Worm (Caenorhabditis elegans) whole organism, early embryonic: ENCODE data around the gene col-152.

ENCODE experiments used
- B0310.2 ChIP-seq: sonication (generic microtip); optimal IDR thresholded peaks from 2 replicates; lab custom pipeline; 2016; ENCODE audit warnings: mild to moderate bottlenecking, missing genetic modification characterization, missing compliant biosample characterization
- F13C5.2 ChIP-seq: sonication (generic microtip); optimal IDR thresholded peaks from 2 replicates; lab custom pipeline; 2017; ENCODE audit warnings: mild to moderate bottlenecking, missing genetic modification characterization, inconsistent platforms, missing compliant biosample characterization
- aly-1 ChIP-seq: sonication (generic microtip); optimal IDR thresholded peaks from 2 replicates; lab custom pipeline; 2016; ENCODE audit warnings: missing genetic modification characterization, missing compliant biosample characterization
- ama-1 ChIP-seq: fragments of 150-350 bp; optimal IDR thresholded peaks from 2 replicates; lab custom pipeline; 2014
- ceh-13 ChIP-seq: fragments of 200-800 bp; sonication (Bioruptor generic); optimal IDR thresholded peaks from 2 replicates; lab custom pipeline; 2018; ENCODE audit warnings: mild to moderate bottlenecking, missing genetic modification characterization, missing compliant biosample characterization
- ceh-36 ChIP-seq: sonication (generic microtip); optimal IDR thresholded peaks from 2 replicates; lab custom pipeline; 2016; ENCODE audit warnings: missing genetic modification characterization, inconsistent platforms, missing compliant biosample characterization
- ets-7 ChIP-seq: sonication (generic microtip); optimal IDR thresholded peaks from 2 replicates; lab custom pipeline; 2016; ENCODE audit warnings: missing genotype, missing genetic modification characterization, missing compliant biosample characterization
- flt-1 ChIP-seq: fragments of 200-800 bp; sonication (Bioruptor generic); IDR thresholded peaks from 2 replicates; pipeline ENCODE4 v1.3.6; 2022; ENCODE audit warnings: missing genetic modification characterization, missing compliant biosample characterization
- hmbx-1 ChIP-seq: sonication (generic microtip); optimal IDR thresholded peaks from 2 replicates; lab custom pipeline; 2016; ENCODE audit warnings: mild to moderate bottlenecking, missing genetic modification characterization, missing compliant biosample characterization
- hmg-4 ChIP-seq: fragments of 200-800 bp; sonication (Bioruptor generic); optimal IDR thresholded peaks from 2 replicates; lab custom pipeline; 2018; ENCODE audit warnings: mild to moderate bottlenecking, missing genetic modification characterization, missing compliant biosample characterization
- hnd-1 ChIP-seq: sonication (generic microtip); optimal IDR thresholded peaks from 2 replicates; lab custom pipeline; 2016; ENCODE audit warnings: missing genetic modification characterization, missing compliant biosample characterization
- pes-1 ChIP-seq: fragments of 200-800 bp; sonication (Bioruptor generic); IDR thresholded peaks from 2 replicates; pipeline ENCODE4 v1.3.6; 2022; ENCODE audit warnings: missing genetic modification reagents, missing genetic modification characterization, missing compliant biosample characterization
- scrt-1 ChIP-seq: fragments of 200-800 bp; sonication (Bioruptor generic); IDR thresholded peaks from 2 replicates; pipeline ENCODE4 v1.3.6; 2022; ENCODE audit warnings: missing genetic modification characterization, missing compliant biosample characterization
- sea-1 ChIP-seq: fragments of 200-800 bp; sonication (Bioruptor generic); conservative IDR thresholded peaks from 2 replicates; pipeline ENCODE4 v1.3.6; 2022; ENCODE audit warnings: missing genetic modification characterization, missing compliant biosample characterization
- tbx-11 ChIP-seq: fragments of 200-800 bp; sonication (Bioruptor generic); IDR thresholded peaks from 2 replicates; pipeline ENCODE4 v1.3.6; 2022; ENCODE audit warnings: missing genetic modification characterization, missing compliant biosample characterization
- tbx-37 ChIP-seq: fragments of 200-800 bp; sonication (Bioruptor generic); conservative IDR thresholded peaks from 2 replicates; pipeline ENCODE4 v1.3.6; 2022; ENCODE audit warnings: missing genetic modification reagents, missing genetic modification characterization, missing compliant biosample characterization
- tra-4 ChIP-seq: sonication (generic microtip); optimal IDR thresholded peaks from 2 replicates; lab custom pipeline; 2017; ENCODE audit warnings: missing genetic modification characterization, missing compliant biosample characterization

Gene col-152

ce11 chrV:10568496-10568895 lies 7.8 kb downstream of the col-152 start:
- TF ChIP-seq ets-7 (tag; lab: Kevin White, UChicago): no peak
- TF ChIP-seq ama-1 (lab: Kevin White, UChicago): no peak
- TF ChIP-seq sea-1 (GFP tag; lab: Robert Waterston, UW): no peak
- TF ChIP-seq B0310.2 (tag; lab: Kevin White, UChicago): no peak
- TF ChIP-seq hmg-4 (GFP tag; lab: Kevin White, UChicago): no peak
- TF ChIP-seq ceh-36: no peak

ce11 chrV:10571523-10571922 lies 10.8 kb downstream of the col-152 start:
- TF ChIP-seq ama-1 (lab: Kevin White, UChicago) (no peak), ets-7 (tag; lab: Kevin White, UChicago) (no peak), F13C5.2 (tag; lab: Kevin White, UChicago) (no peak), scrt-1 (GFP tag; lab: Robert Waterston, UW) (no peak)

- TF ChIP-seq aly-1 (tag; lab: Kevin White, UChicago) (no peak), ceh-36 (no peak), ama-1 (lab: Kevin White, UChicago) (no peak), tbx-11 (GFP tag; lab: Robert Waterston, UW) (no peak), scrt-1 (GFP tag; lab: Robert Waterston, UW) (no peak), B0310.2 (tag; lab: Kevin White, UChicago) (no peak), sea-1 (GFP tag; lab: Robert Waterston, UW) (no peak), pes-1 (GFP tag; lab: Robert Waterston, UW) (no peak), F13C5.2 (tag; lab: Kevin White, UChicago) (no peak), hmg-4 (GFP tag; lab: Kevin White, UChicago) (no peak)
Measured at ce11 chrV:10572614-10573013, 11.9 kb downstream of the col-152 start, which contains the start of gene del-6. TSS of gene del-6 (plus strand) at chrV:10572914.

ce11 chrV:10574197-10574596 lies 13.5 kb downstream of the col-152 start:
- no peak for TF ChIP-seq tbx-11 (GFP tag; lab: Robert Waterston, UW)
- TF ChIP-seq scrt-1 (GFP tag; lab: Robert Waterston, UW): no peak
- no peak for TF ChIP-seq tra-4
- TF ChIP-seq hnd-1 (tag; lab: Kevin White, UChicago): no peak
- no peak for TF ChIP-seq ceh-13 (GFP tag; lab: Kevin White, UChicago)
- no peak for TF ChIP-seq ceh-36

ce11 chrV:10576319-10576718 lies 15.6 kb downstream of the col-152 start, which contains the start of gene vps-54:
TSS of gene vps-54 (minus strand) at chrV:10576419.
- TF ChIP-seq tra-4: no peak
- TF ChIP-seq ets-7 (tag; lab: Kevin White, UChicago): no peak
- TF ChIP-seq ama-1 (lab: Kevin White, UChicago): no peak
- TF ChIP-seq pes-1 (GFP tag; lab: Robert Waterston, UW): no peak
- TF ChIP-seq aly-1 (tag; lab: Kevin White, UChicago): no peak
- no peak for TF ChIP-seq ceh-36
- no peak for TF ChIP-seq scrt-1 (GFP tag; lab: Robert Waterston, UW)
- no peak for TF ChIP-seq ceh-13 (GFP tag; lab: Kevin White, UChicago)
- no peak for TF ChIP-seq tbx-11 (GFP tag; lab: Robert Waterston, UW)
- TF ChIP-seq tbx-37 (GFP tag; lab: Robert Waterston, UW): no peak
- no peak for TF ChIP-seq F13C5.2 (tag; lab: Kevin White, UChicago)
- TF ChIP-seq hmg-4 (GFP tag; lab: Kevin White, UChicago): no peak

- TF ChIP-seq sea-1 (GFP tag; lab: Robert Waterston, UW) (no peak), hmg-4 (GFP tag; lab: Kevin White, UChicago) (no peak), ama-1 (lab: Kevin White, UChicago) (no peak), tra-4 (no peak), tbx-11 (GFP tag; lab: Robert Waterston, UW) (no peak), F13C5.2 (tag; lab: Kevin White, UChicago) (no peak), ets-7 (tag; lab: Kevin White, UChicago) (no peak), flt-1 (GFP tag; lab: Robert Waterston, UW) (no peak), scrt-1 (GFP tag; lab: Robert Waterston, UW) (no peak), ceh-13 (GFP tag; lab: Kevin White, UChicago) (no peak), ceh-36 (no peak), B0310.2 (tag; lab: Kevin White, UChicago) (no peak), hnd-1 (tag; lab: Kevin White, UChicago) (no peak), aly-1 (tag; lab: Kevin White, UChicago) (no peak), tbx-37 (GFP tag; lab: Robert Waterston, UW) (no peak), pes-1 (GFP tag; lab: Robert Waterston, UW) (no peak), hmbx-1 (tag; lab: Kevin White, UChicago) (no peak)
Measured at ce11 chrV:10578226-10578625, 17.5 kb downstream of the col-152 start, which contains the start of gene mics-1. TSS of gene mics-1 (minus strand) at chrV:10578326.

ce11 chrV:10578938-10579337 lies 18.2 kb downstream of the col-152 start, which contains the start of the genes erh-1 and lpd-9:
TSS of gene erh-1 (minus strand) at chrV:10579141.
TSS of gene lpd-9 (plus strand) at chrV:10579305.
- TF ChIP-seq hmg-4 (GFP tag; lab: Kevin White, UChicago) (no peak), B0310.2 (tag; lab: Kevin White, UChicago) (no peak), F13C5.2 (tag; lab: Kevin White, UChicago) (peak; percentile 54), tra-4 (no peak), flt-1 (GFP tag; lab: Robert Waterston, UW) (no peak), tbx-37 (GFP tag; lab: Robert Waterston, UW) (0 out of 2 replicates have a peak, but pooled peaks have one; percentile 31)

- TF ChIP-seq tbx-37 (GFP tag; lab: Robert Waterston, UW): no peak
- no peak for TF ChIP-seq ceh-13 (GFP tag; lab: Kevin White, UChicago)
- no peak for TF ChIP-seq hmbx-1 (tag; lab: Kevin White, UChicago)
- TF ChIP-seq scrt-1 (GFP tag; lab: Robert Waterston, UW): no peak
- no peak for TF ChIP-seq aly-1 (tag; lab: Kevin White, UChicago)
- TF ChIP-seq ceh-36: no peak
- no peak for TF ChIP-seq tbx-11 (GFP tag; lab: Robert Waterston, UW)
- no peak for TF ChIP-seq tra-4
- TF ChIP-seq pes-1 (GFP tag; lab: Robert Waterston, UW): no peak
- no peak for TF ChIP-seq F13C5.2 (tag; lab: Kevin White, UChicago)
- no peak for TF ChIP-seq hmg-4 (GFP tag; lab: Kevin White, UChicago)
- no peak for TF ChIP-seq B0310.2 (tag; lab: Kevin White, UChicago)
- no peak for TF ChIP-seq sea-1 (GFP tag; lab: Robert Waterston, UW)
- no peak for TF ChIP-seq hnd-1 (tag; lab: Kevin White, UChicago)
- no peak for TF ChIP-seq flt-1 (GFP tag; lab: Robert Waterston, UW)
- no peak for TF ChIP-seq ets-7 (tag; lab: Kevin White, UChicago)
- no peak for TF ChIP-seq ama-1 (lab: Kevin White, UChicago)
Measured at ce11 chrV:10580638-10581037, 19.9 kb downstream of the col-152 start.
